Fruit fly (Drosophila melanogaster): ENCODE data around the gene mxc.

Gene mxc

DNA sequence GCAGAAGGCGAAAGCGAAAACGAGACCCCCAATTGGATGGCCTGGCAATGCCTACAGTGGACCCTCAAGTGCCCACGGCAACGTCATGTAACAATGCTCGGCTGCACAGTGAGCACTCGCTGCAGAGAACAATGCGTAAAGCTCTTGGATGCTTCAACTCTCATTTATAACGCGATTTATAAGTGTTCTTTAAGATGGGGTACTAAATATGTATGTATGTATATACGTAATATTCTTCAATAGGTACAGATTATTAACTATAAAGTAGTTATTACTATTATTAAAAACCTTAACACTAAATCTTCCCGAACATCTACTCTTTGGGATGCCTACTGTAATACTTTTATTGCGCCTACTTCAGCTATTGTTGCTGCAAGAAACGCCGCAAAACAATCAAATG is 22.8 kb upstream of the mxc start:
- TF ChIP-seq Dfd (GFP tag; optimal IDR thresholded peaks at IDR 0.05) = no peak
- no peak for TF ChIP-seq Rel (GFP tag; optimal IDR thresholded peaks at IDR 0.05)
- TF ChIP-seq Rel (tag; optimal IDR thresholded peaks at IDR 0.05) = no peak
- no peak for TF ChIP-seq h (GFP tag; optimal IDR thresholded peaks at IDR 0.05)
- no peak for TF ChIP-seq brk (GFP tag; optimal IDR thresholded peaks at IDR 0.05)
- TF ChIP-seq sv (GFP tag; optimal IDR thresholded peaks at IDR 0.05) = no peak
- TF ChIP-seq Hnf4 (GFP tag; optimal IDR thresholded peaks at IDR 0.05) = no peak

DNA sequence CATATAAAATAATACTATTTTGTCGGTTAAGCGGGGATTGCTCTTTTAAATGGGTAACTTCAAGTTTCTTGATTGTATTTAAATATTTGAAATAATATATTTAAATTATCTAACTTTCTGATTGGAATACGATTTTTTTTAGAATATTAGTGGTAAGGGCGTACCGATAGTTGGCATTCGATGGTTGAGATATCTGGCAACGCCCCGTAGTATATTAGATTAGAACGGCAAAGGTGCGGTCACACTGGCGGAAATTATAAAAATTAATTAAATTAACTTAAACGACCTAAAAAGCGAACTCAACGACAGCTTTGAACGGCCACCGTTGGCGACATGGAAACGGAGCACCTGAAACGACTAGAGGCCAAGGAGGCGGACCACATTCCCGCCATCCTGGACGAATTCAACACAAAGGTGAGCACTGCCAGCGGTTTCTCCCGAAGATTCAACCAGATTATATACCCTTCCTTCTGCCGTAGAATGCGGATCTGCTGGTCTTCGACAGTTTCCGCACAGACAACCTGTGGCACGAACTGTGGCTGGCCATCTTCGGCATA is 12.8 kb upstream of the mxc start, which contains the start of gene ric8a:
Gene ric8a, plus strand, starts transcription at position 205 of the 557 bp plus-strand sequence.
- TF ChIP-seq h (GFP tag; optimal IDR thresholded peaks at IDR 0.05) (peak; percentile 8), rgr (GFP tag; optimal IDR thresholded peaks at IDR 0.05) (peak; percentile 27), usp (GFP tag; optimal IDR thresholded peaks at IDR 0.05) (no peak), woc (GFP tag; optimal IDR thresholded peaks at IDR 0.05) (peak; percentile 7), Hr83 (GFP tag; optimal IDR thresholded peaks at IDR 0.05; ENCODE audit: poor library complexity, severe bottlenecking) (peak; percentile 15), HLH106 (tag; optimal IDR thresholded peaks at IDR 0.05) (peak; percentile 30)

DNA sequence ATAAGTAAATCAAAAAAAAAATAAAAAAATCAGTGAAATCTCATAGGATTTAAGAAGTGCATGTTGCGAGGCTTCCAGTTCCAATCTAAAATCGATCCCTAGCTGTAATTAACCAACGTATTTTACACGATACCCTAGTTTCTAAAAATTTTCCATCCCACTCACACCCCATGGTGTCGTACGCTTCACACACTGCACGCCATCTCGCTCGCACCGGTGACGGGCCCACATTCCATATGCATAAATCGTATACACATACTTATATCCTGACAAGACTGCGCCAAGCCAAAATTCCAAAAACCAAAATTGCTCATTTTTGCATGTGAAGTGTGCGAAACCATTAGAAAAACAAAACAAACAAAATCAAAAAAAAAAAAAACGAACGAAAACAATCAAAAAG is 11.8 kb upstream of the mxc start:
- TF ChIP-seq Jra (GFP tag; optimal IDR thresholded peaks at IDR 0.05) (no peak), foxo (GFP tag; optimal IDR thresholded peaks at IDR 0.05) (no peak), rgr (GFP tag; optimal IDR thresholded peaks at IDR 0.05) (no peak), Myc (optimal IDR thresholded peaks at IDR 0.05) (no peak), dmrt93B (GFP tag; optimal IDR thresholded peaks at IDR 0.05) (no peak), Dfd (GFP tag; optimal IDR thresholded peaks at IDR 0.05) (no peak), Rel (GFP tag; optimal IDR thresholded peaks at IDR 0.05) (no peak), Rel (tag; optimal IDR thresholded peaks at IDR 0.05) (no peak), usp (GFP tag; optimal IDR thresholded peaks at IDR 0.05) (no peak), psq (GFP tag; optimal IDR thresholded peaks at IDR 0.05) (no peak), tai (GFP tag; optimal IDR thresholded peaks at IDR 0.05) (no peak), brk (GFP tag; optimal IDR thresholded peaks at IDR 0.05) (no peak), Sp1 (GFP tag; optimal IDR thresholded peaks at IDR 0.05) (no peak), Hnf4 (GFP tag; optimal IDR thresholded peaks at IDR 0.05) (no peak), OdsH (GFP tag; optimal IDR thresholded peaks at IDR 0.05) (no peak)

DNA sequence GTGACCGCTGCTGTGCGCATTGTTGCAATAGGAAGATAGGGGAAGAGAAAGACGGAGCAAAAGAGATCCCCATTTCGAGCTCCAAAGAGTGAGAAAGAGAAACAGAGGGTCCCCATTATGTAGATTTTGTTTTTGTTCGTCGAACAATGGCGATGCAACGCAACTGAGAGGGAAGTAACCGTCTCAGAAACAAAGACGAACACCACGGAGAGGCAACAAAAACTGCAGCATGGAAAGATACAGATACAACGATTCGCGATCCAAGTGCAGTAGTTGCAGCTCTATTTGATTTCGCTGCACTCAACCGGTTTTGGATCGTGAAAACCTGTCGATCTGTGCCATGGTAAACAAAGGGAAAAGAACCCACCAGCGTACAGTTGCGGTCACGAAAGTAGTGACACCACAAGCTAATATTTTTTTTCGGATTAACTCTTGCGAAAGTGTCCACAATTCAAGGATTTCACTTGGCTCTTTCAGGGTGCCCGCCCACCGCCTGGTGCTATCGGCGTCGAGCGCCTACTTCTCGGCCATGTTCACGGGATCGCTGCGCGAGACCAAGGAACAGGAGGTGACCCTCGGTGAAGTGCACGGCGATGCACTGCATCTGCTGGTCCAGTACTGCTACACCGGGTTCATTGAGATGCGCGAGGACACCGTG is 8.9 kb upstream of the mxc start:
- no peak for TF ChIP-seq Rel (GFP tag; optimal IDR thresholded peaks at IDR 0.05)
- TF ChIP-seq Rel (tag; optimal IDR thresholded peaks at IDR 0.05) = peak; percentile 6
- TF ChIP-seq woc (GFP tag; optimal IDR thresholded peaks at IDR 0.05) = peak; percentile 7
- no peak for TF ChIP-seq brk (GFP tag; optimal IDR thresholded peaks at IDR 0.05)
- TF ChIP-seq Mio (GFP tag; optimal IDR thresholded peaks at IDR 0.05) = no peak
- TF ChIP-seq HLH106 (tag; optimal IDR thresholded peaks at IDR 0.05) = peak; percentile 5
- TF ChIP-seq sv (GFP tag; optimal IDR thresholded peaks at IDR 0.05) = no peak

DNA sequence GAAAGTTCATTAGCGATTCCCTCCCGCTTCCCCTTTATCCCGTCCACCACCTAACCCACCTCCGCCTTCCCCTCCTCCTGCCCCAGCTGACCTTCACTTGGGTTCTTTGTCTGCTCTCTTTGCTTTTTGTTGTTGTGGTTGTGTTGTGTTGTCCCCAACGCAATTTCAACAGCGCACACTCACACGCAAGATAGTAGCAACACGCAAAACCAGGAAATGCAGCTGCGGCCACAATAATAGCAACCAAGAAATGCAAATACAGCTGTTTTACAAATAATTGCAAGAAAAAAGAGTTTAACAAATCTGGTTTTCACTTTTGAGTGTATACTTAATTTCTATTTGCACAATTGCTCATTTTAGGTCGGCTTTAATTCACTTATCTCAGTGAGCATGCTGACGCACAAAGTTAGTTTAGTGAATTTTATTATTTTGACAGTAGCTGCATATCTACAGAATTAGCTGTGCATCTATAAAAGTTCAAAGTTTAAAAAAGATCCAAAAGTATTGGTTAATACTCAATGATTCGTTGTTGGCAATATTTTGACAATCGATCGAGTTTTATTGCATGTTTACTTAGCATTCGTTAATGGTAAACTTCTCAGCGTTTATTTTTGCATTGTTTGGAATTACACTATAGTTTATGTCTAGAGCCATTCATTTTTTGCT is 8.1 kb upstream of the mxc start:
- TF ChIP-seq CrebA (GFP tag; optimal IDR thresholded peaks at IDR 0.05; ENCODE audit: borderline replicate concordance) (no peak), lola (GFP tag; optimal IDR thresholded peaks at IDR 0.05) (no peak), Sp1 (GFP tag; optimal IDR thresholded peaks at IDR 0.05) (peak; percentile 56), HLH106 (tag; optimal IDR thresholded peaks at IDR 0.05) (peak; percentile 61), h (GFP tag; optimal IDR thresholded peaks at IDR 0.05) (peak; percentile 58), Hnf4 (GFP tag; optimal IDR thresholded peaks at IDR 0.05) (peak; percentile 72), Dfd (GFP tag; optimal IDR thresholded peaks at IDR 0.05) (no peak), CG32264 (GFP tag; optimal IDR thresholded peaks at IDR 0.05) (no peak), Hr78 (GFP tag; optimal IDR thresholded peaks at IDR 0.05) (no peak), Vsx2 (GFP tag; optimal IDR thresholded peaks at IDR 0.05; ENCODE audit: partially characterized antibody) (no peak), Jra (GFP tag; optimal IDR thresholded peaks at IDR 0.05) (peak; percentile 50), ey (GFP tag; optimal IDR thresholded peaks at IDR 0.05) (peak; percentile 66), N (GFP tag; optimal IDR thresholded peaks at IDR 0.05) (no peak), Rel (GFP tag; optimal IDR thresholded peaks at IDR 0.05) (no peak), Rel (tag; optimal IDR thresholded peaks at IDR 0.05) (peak; percentile 39), sv (GFP tag; optimal IDR thresholded peaks at IDR 0.05) (no peak), foxo (GFP tag; optimal IDR thresholded peaks at IDR 0.05) (peak in 1 of 2 experiments; percentile 70), pan (optimal IDR thresholded peaks at IDR 0.05) (no peak), jim (GFP tag; optimal IDR thresholded peaks at IDR 0.05) (no peak), Abd-B (GFP tag; optimal IDR thresholded peaks at IDR 0.05) (no peak), dmrt93B (GFP tag; optimal IDR thresholded peaks at IDR 0.05) (no peak), woc (GFP tag; optimal IDR thresholded peaks at IDR 0.05) (peak; percentile 62), CG9705 (GFP tag; optimal IDR thresholded peaks at IDR 0.05) (peak; percentile 43), tai (GFP tag; optimal IDR thresholded peaks at IDR 0.05) (no peak), Myc (optimal IDR thresholded peaks at IDR 0.05) (no peak), br (GFP tag; optimal IDR thresholded peaks at IDR 0.05) (peak; percentile 55), Hr83 (GFP tag; optimal IDR thresholded peaks at IDR 0.05; ENCODE audit: poor library complexity, severe bottlenecking) (peak; percentile 24), GATAd (GFP tag; optimal IDR thresholded peaks at IDR 0.05) (no peak), psq (GFP tag; optimal IDR thresholded peaks at IDR 0.05) (peak; percentile 25), dsf (GFP tag; optimal IDR thresholded peaks at IDR 0.05; ENCODE audit: borderline replicate concordance) (no peak), dl (GFP tag; optimal IDR thresholded peaks at IDR 0.05; ENCODE audit: insufficient read depth in 1 of 2, partially characterized antibody in 2 of 2) (no peak), brk (GFP tag; optimal IDR thresholded peaks at IDR 0.05) (no peak), Mio (GFP tag; optimal IDR thresholded peaks at IDR 0.05) (no peak)
